Worm (Caenorhabditis elegans): ENCODE results near the gene his-39.

his-39 gene

ce11 chrV:8518283-8518682 lies 18.0 kb upstream of the his-39 start:
- TF ChIP-seq fos-1 (tag; optimal IDR thresholded peaks at IDR 0.05) (no peak), hmg-11 (tag; optimal IDR thresholded peaks at IDR 0.05) (peak; percentile 53), egl-27 (tag; optimal IDR thresholded peaks at IDR 0.05) (no peak), mdl-1 (tag; optimal IDR thresholded peaks at IDR 0.05) (no peak), lin-39 (tag; optimal IDR thresholded peaks at IDR 0.05) (peak; percentile 39), elt-3 (tag; optimal IDR thresholded peaks at IDR 0.05) (no peak), nfya-1 (tag; optimal IDR thresholded peaks at IDR 0.05; ENCODE audit: insufficient read depth) (peak; percentile 54), nhr-77 (tag; optimal IDR thresholded peaks at IDR 0.05) (no peak), eor-1 (tag; optimal IDR thresholded peaks at IDR 0.05) (no peak)

ce11 chrV:8518822-8519392 lies 17.4 kb upstream of the his-39 start, which contains the start of gene F45F2.10:
TSS of gene F45F2.10 (minus strand) at chrV:8518872.
- TF ChIP-seq ama-1 (optimal IDR thresholded peaks at IDR 0.05): no peak
- no peak for TF ChIP-seq egl-5 (tag; optimal IDR thresholded peaks at IDR 0.05)
- TF ChIP-seq nhr-12 (tag; optimal IDR thresholded peaks at IDR 0.05): no peak
- no peak for TF ChIP-seq egl-27 (tag; optimal IDR thresholded peaks at IDR 0.05)
- no peak for TF ChIP-seq fkh-2 (tag; optimal IDR thresholded peaks at IDR 0.05)
- TF ChIP-seq ztf-4 (tag; optimal IDR thresholded peaks at IDR 0.05): no peak
- TF ChIP-seq pqm-1 (tag; optimal IDR thresholded peaks at IDR 0.05): no peak
- no peak for TF ChIP-seq nhr-237 (tag; optimal IDR thresholded peaks at IDR 0.05)
- no peak for TF ChIP-seq nhr-23 (tag; optimal IDR thresholded peaks at IDR 0.05)
- TF ChIP-seq unc-39 (tag; optimal IDR thresholded peaks at IDR 0.05): no peak
- no peak for TF ChIP-seq nhr-28 (tag; optimal IDR thresholded peaks at IDR 0.05)
- no peak for TF ChIP-seq daf-12 (tag; optimal IDR thresholded peaks at IDR 0.05)
- TF ChIP-seq nhr-76 (tag; optimal IDR thresholded peaks at IDR 0.05): no peak
- TF ChIP-seq zag-1 (tag; optimal IDR thresholded peaks at IDR 0.05): no peak
- no peak for TF ChIP-seq nhr-77 (tag; optimal IDR thresholded peaks at IDR 0.05)
- TF ChIP-seq nhr-25 (tag; optimal IDR thresholded peaks at IDR 0.05): no peak
- no peak for TF ChIP-seq jun-1 (tag; optimal IDR thresholded peaks at IDR 0.05)
- TF ChIP-seq nfya-1 (tag; optimal IDR thresholded peaks at IDR 0.05; ENCODE audit: insufficient read depth): no peak
- no peak for TF ChIP-seq ceh-16 (tag; optimal IDR thresholded peaks at IDR 0.05)
- no peak for TF ChIP-seq aly-2 (tag; optimal IDR thresholded peaks at IDR 0.05)
- TF ChIP-seq elt-3 (tag; optimal IDR thresholded peaks at IDR 0.05): no peak
- no peak for TF ChIP-seq ceh-28 (tag; optimal IDR thresholded peaks at IDR 0.05)
- TF ChIP-seq skn-1 (tag; optimal IDR thresholded peaks at IDR 0.05): no peak
- no peak for TF ChIP-seq hmg-11 (tag; optimal IDR thresholded peaks at IDR 0.05)
- TF ChIP-seq unc-62 (GFP tag; optimal IDR thresholded peaks at IDR 0.05): no peak
- TF ChIP-seq ceh-82 (tag; optimal IDR thresholded peaks at IDR 0.05): no peak
- no peak for TF ChIP-seq ztf-11 (tag; optimal IDR thresholded peaks at IDR 0.05)
- TF ChIP-seq mml-1 (tag; optimal IDR thresholded peaks at IDR 0.05): no peak
- TF ChIP-seq sea-2 (GFP tag; optimal IDR thresholded peaks at IDR 0.05): no peak
- TF ChIP-seq nhr-43 (tag; optimal IDR thresholded peaks at IDR 0.05; ENCODE audit: poor library complexity, severe bottlenecking): no peak
- TF ChIP-seq fos-1 (tag; optimal IDR thresholded peaks at IDR 0.05): no peak
- no peak for TF ChIP-seq nhr-67 (tag; optimal IDR thresholded peaks at IDR 0.05)
- TF ChIP-seq elt-2 (tag; optimal IDR thresholded peaks at IDR 0.05): peak; percentile 26
- TF ChIP-seq elt-1 (tag; optimal IDR thresholded peaks at IDR 0.05): no peak
- TF ChIP-seq snpc-4 (tag; optimal IDR thresholded peaks at IDR 0.05): peak; percentile 25
- no peak for TF ChIP-seq fkh-10 (GFP tag; optimal IDR thresholded peaks at IDR 0.05)
- TF ChIP-seq eor-1 (tag; optimal IDR thresholded peaks at IDR 0.05): no peak
- TF ChIP-seq ceh-9 (tag; optimal IDR thresholded peaks at IDR 0.05): no peak
- TF ChIP-seq lsy-12 (tag; optimal IDR thresholded peaks at IDR 0.05): no peak
- peak; percentile 10 for TF ChIP-seq lin-39 (tag; optimal IDR thresholded peaks at IDR 0.05)
- peak; percentile 45 for TF ChIP-seq pha-4 (tag; optimal IDR thresholded peaks at IDR 0.05)
- TF ChIP-seq tbx-2 (tag; optimal IDR thresholded peaks at IDR 0.05): no peak
- TF ChIP-seq ZK546.5 (tag; optimal IDR thresholded peaks at IDR 0.05): no peak
- TF ChIP-seq nhr-11 (tag; optimal IDR thresholded peaks at IDR 0.05): no peak
- TF ChIP-seq mdl-1 (tag; optimal IDR thresholded peaks at IDR 0.05): no peak
- peak; percentile 9 for TF ChIP-seq lin-15B (tag; optimal IDR thresholded peaks at IDR 0.05)
- TF ChIP-seq R02D3.7 (tag; optimal IDR thresholded peaks at IDR 0.05): peak; percentile 76

Measured in whole organism, L3 larva.